Worm (Caenorhabditis elegans) whole organism, L2 larva: ENCODE results near the gene mps-1.

Source experiments
- elt-3 ChIP-seq: sonication (generic microtip); optimal IDR thresholded peaks from 2 replicates; lab custom pipeline; 2017; ENCODE audit warnings: missing biosample characterization, missing genetic modification characterization
- fos-1 ChIP-seq: fragments of 150-350 bp; optimal IDR thresholded peaks from 2 replicates; lab custom pipeline; 2014; ENCODE audit warnings: missing biosample characterization, missing genetic modification characterization
- gmeb-1 ChIP-seq: fragments of 150-350 bp; optimal IDR thresholded peaks from 2 replicates; lab custom pipeline; 2014; ENCODE audit warnings: missing biosample characterization, missing genetic modification characterization
- mab-5 ChIP-seq: fragments of 150-350 bp; optimal IDR thresholded peaks from 2 replicates; lab custom pipeline; 2014; ENCODE audit warnings: missing biosample characterization, missing genetic modification characterization
- nhr-12 ChIP-seq: fragments of 150-350 bp; optimal IDR thresholded peaks from 2 replicates; lab custom pipeline; 2014; ENCODE audit warnings: missing biosample characterization, missing genetic modification characterization
- nhr-21 ChIP-seq: fragments of 150-350 bp; optimal IDR thresholded peaks from 2 replicates; lab custom pipeline; 2014; ENCODE audit warnings: missing biosample characterization, missing genetic modification characterization
- nhr-237 ChIP-seq: fragments of 150-350 bp; optimal IDR thresholded peaks from 2 replicates; lab custom pipeline; 2014; ENCODE audit warnings: missing biosample characterization, missing genetic modification characterization
- nhr-25 ChIP-seq: fragments of 150-350 bp; sonication (generic microtip); optimal IDR thresholded peaks from 3 replicates; lab custom pipeline; 2014; ENCODE audit warnings: missing biosample characterization, missing genetic modification characterization
- skn-1 ChIP-seq: sonication (generic microtip); optimal IDR thresholded peaks from 2 replicates; lab custom pipeline; 2017; ENCODE audit warnings: missing biosample characterization, missing genetic modification characterization
- ztf-1 ChIP-seq: fragments of 200-800 bp; sonication (Bioruptor generic); conservative IDR thresholded peaks from 2 replicates; pipeline ENCODE4 v1.3.6; 2022; ENCODE audit warnings: missing genetic modification characterization, missing compliant biosample characterization

The mps-1 gene

ce11 chrII:6245199-6245702 is 48.9 kb downstream of the mps-1 start, which contains the start of gene blos-4:
blos-4 (plus strand) TSS chrII:6245249.
- TF ChIP-seq nhr-237 (tag; lab: Kevin White, UChicago) (no peak), skn-1 (tag; lab: Kevin White, UChicago) (no peak), gmeb-1 (tag; lab: Kevin White, UChicago) (peak; percentile 50), ztf-1 (GFP tag; lab: Robert Waterston, UW) (no peak), nhr-21 (tag; lab: Kevin White, UChicago) (no peak), mab-5 (tag; lab: Kevin White, UChicago) (no peak)

DNA sequence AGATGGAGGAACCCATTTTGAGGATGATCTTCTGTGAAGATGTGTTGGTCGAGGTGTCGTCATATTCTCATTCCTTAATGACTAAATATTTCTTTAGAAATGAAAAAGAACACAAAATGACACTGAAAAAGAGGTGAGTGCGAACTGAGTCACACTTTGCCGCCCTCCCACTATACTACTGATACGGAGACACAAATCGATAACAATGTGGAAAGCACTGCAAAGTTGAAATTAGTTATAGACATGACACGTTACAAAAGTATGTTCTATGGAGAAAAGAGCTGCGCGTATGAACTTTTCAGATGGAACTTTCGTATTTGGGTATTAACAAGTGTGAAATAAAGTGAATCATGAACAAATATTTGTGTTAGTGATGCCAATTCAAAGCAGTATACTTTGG is 50.0 kb downstream of the mps-1 start, which contains the start of gene tat-4:
TSS of gene tat-4 (minus strand) at position 117 of the 400 bp plus-strand sequence.
- TF ChIP-seq fos-1 (tag; lab: Kevin White, UChicago) = peak; percentile 89
- no peak for TF ChIP-seq elt-3 (tag; lab: Kevin White, UChicago)
- no peak for TF ChIP-seq nhr-21 (tag; lab: Kevin White, UChicago)
- TF ChIP-seq nhr-25 (tag; lab: Kevin White, UChicago) = no peak
- TF ChIP-seq nhr-12 = no peak
